Fruit fly (Drosophila melanogaster) whole organism, embryonic: Measurements from ENCODE around the gene Dph3.
A peak's percentile ranks its signal among the peaks of the same experiment; 100 is the strongest.

Experiments
- Adf1 ChIP-seq: fragments of 200-800 bp; sonication (Bioruptor generic); IDR thresholded peaks from 2 replicates; pipeline ENCODE4 v1.3.6; 2022; ENCODE audit warnings: missing biosample characterization, missing genetic modification characterization
- Aef1 ChIP-seq: fragments of 200-800 bp; sonication (Bioruptor generic); IDR thresholded peaks from 3 replicates; pipeline ENCODE4 v1.3.6; 2022; ENCODE audit warnings: missing biosample characterization, missing genetic modification characterization
- CG11085 ChIP-seq: fragments of 200-800 bp; sonication (Bioruptor generic); IDR thresholded peaks from 2 replicates; pipeline ENCODE4 v1.3.6; 2022; ENCODE audit warnings: missing biosample characterization, missing genetic modification characterization
- CG11247 ChIP-seq: fragments of 200-800 bp; sonication (Bioruptor generic); IDR thresholded peaks from 2 replicates; pipeline ENCODE4 v1.3.6; 2022; ENCODE audit warnings: missing biosample characterization, missing genetic modification characterization
- CG14710 ChIP-seq: fragments of 200-800 bp; sonication (Bioruptor generic); optimal IDR thresholded peaks from 3 replicates; lab custom pipeline; 2019; ENCODE audit warnings: missing biosample characterization, mild to moderate bottlenecking, missing genetic modification characterization, moderate library complexity
- CG14860 ChIP-seq: fragments of 200-800 bp; sonication (Bioruptor generic); IDR thresholded peaks from 3 replicates; pipeline ENCODE4 v1.3.6; 2022; ENCODE audit warnings: missing biosample characterization, missing genetic modification characterization; ENCODE audit not compliant: partially characterized antibody
- CG15073 ChIP-seq: fragments of 200-800 bp; sonication (Bioruptor generic); optimal IDR thresholded peaks from 2 replicates; lab custom pipeline; 2016; ENCODE audit warnings: missing biosample characterization, missing genetic modification characterization
- CG30431 ChIP-seq: fragments of 200-800 bp; sonication (Bioruptor generic); optimal IDR thresholded peaks from 2 replicates; lab custom pipeline; 2017; ENCODE audit warnings: missing biosample characterization, missing genetic modification characterization
- CG3163 ChIP-seq: fragments of 200-800 bp; sonication (Bioruptor generic); optimal IDR thresholded peaks from 3 replicates; lab custom pipeline; 2016; ENCODE audit warnings: missing biosample characterization, missing genetic modification characterization
- CG32772 ChIP-seq: fragments of 200-800 bp; sonication (Bioruptor generic); IDR thresholded peaks from 2 replicates; pipeline ENCODE4 v1.3.6; 2022; ENCODE audit warnings: missing biosample characterization, missing genetic modification characterization
- CG34422 ChIP-seq: fragments of 200-800 bp; sonication (Bioruptor generic); IDR thresholded peaks from 3 replicates; pipeline ENCODE4 v1.3.6; 2022; ENCODE audit warnings: missing biosample characterization, missing genetic modification characterization
- CG4617 ChIP-seq: fragments of 200-800 bp; sonication (Bioruptor generic); optimal IDR thresholded peaks from 3 replicates; lab custom pipeline; 2016; ENCODE audit warnings: missing biosample characterization, missing genetic modification characterization, borderline replicate concordance
- CG8290 ChIP-seq, 3 experiments: fragments of 200-800 bp; sonication (Bioruptor generic); optimal IDR thresholded peaks; 2 replicates each; lab custom pipeline; 2016 to 2019; ENCODE audit warnings: missing biosample characterization in 3 of 3, missing genetic modification characterization in 3 of 3, mild to moderate bottlenecking in 2 of 3, moderate library complexity in 1 of 3
- CkIIα-i1 ChIP-seq: fragments of 200-800 bp; sonication (Bioruptor generic); IDR thresholded peaks from 2 replicates; pipeline ENCODE4 v1.3.6; 2022; ENCODE audit warnings: missing biosample characterization, missing genetic modification characterization
- Deaf1 ChIP-seq: fragments of 200-800 bp; optimal IDR thresholded peaks from 3 replicates; lab custom pipeline; 2019; ENCODE audit warnings: missing biosample characterization, mild to moderate bottlenecking, missing genetic modification characterization, moderate library complexity
- Ets65A ChIP-seq: fragments of 200-800 bp; sonication (Bioruptor generic); peaks from one replicate; lab custom pipeline; 2016; ENCODE audit warnings: missing biosample characterization, missing genetic modification characterization
- Fer1 ChIP-seq: fragments of 200-800 bp; sonication (Bioruptor generic); optimal IDR thresholded peaks from 2 replicates; lab custom pipeline; 2017; ENCODE audit warnings: missing biosample characterization, mild to moderate bottlenecking, missing genetic modification characterization
- HLH54F ChIP-seq: fragments of 200-800 bp; sonication (Bioruptor generic); optimal IDR thresholded peaks from 3 replicates; lab custom pipeline; 2016; ENCODE audit warnings: missing biosample characterization, missing genetic modification characterization
- Lpt ChIP-seq: fragments of >200 bp; optimal IDR thresholded peaks from 2 replicates; lab custom pipeline; 2018; ENCODE audit warnings: missing biosample characterization, missing genetic modification characterization
- Nf-YB ChIP-seq: fragments of 200-800 bp; sonication (Bioruptor generic); optimal IDR thresholded peaks from 3 replicates; lab custom pipeline; 2019; ENCODE audit warnings: missing biosample characterization, mild to moderate bottlenecking, missing genetic modification characterization, moderate library complexity
- Nf-YC ChIP-seq: fragments of 200-800 bp; optimal IDR thresholded peaks from 3 replicates; lab custom pipeline; 2019; ENCODE audit warnings: missing biosample characterization, mild to moderate bottlenecking, missing genetic modification characterization, moderate library complexity
- Trl ChIP-seq, 3 experiments: fragments of >200 bp in 2 of 3; fragments of 200-800 bp in 1 of 3; sonication (Bioruptor generic) in 1 of 3; optimal IDR thresholded peaks; 2 replicates in 1 of 3; 3 replicates in 2 of 3; lab custom pipeline; 2016 to 2017; ENCODE audit warnings: missing biosample characterization in 1 of 3, missing genetic modification characterization in 1 of 3
- YL-1 ChIP-seq: fragments of 200-800 bp; sonication (Bioruptor generic); optimal IDR thresholded peaks from 3 replicates; lab custom pipeline; 2017; ENCODE audit warnings: missing biosample characterization, mild to moderate bottlenecking, missing genetic modification characterization
- ab ChIP-seq: fragments of 200-800 bp; sonication (Bioruptor generic); optimal IDR thresholded peaks from 2 replicates; lab custom pipeline; 2016; ENCODE audit warnings: missing biosample characterization, missing genetic modification characterization
- cg ChIP-seq: fragments of 200-800 bp; sonication (Bioruptor generic); optimal IDR thresholded peaks from 3 replicates; lab custom pipeline; 2019; ENCODE audit warnings: missing biosample characterization, mild to moderate bottlenecking, missing genetic modification characterization, moderate library complexity
- dimm ChIP-seq: fragments of 200-800 bp; sonication (Bioruptor generic); IDR thresholded peaks from 2 replicates; pipeline ENCODE4 v1.3.6; 2022; ENCODE audit warnings: missing biosample characterization, missing genetic modification characterization
- dmrt99B ChIP-seq: fragments of 200-800 bp; sonication (Bioruptor generic); optimal IDR thresholded peaks from 2 replicates; lab custom pipeline; 2018; ENCODE audit warnings: missing biosample characterization, mild to moderate bottlenecking, missing genetic modification characterization, moderate library complexity
- en ChIP-seq: fragments of 200-800 bp; sonication (Bioruptor generic); optimal IDR thresholded peaks from 2 replicates; lab custom pipeline; 2016; ENCODE audit warnings: missing biosample characterization, missing genetic modification characterization
- exex ChIP-seq: fragments of 200-800 bp; sonication (Bioruptor generic); optimal IDR thresholded peaks from 4 replicates; lab custom pipeline; 2018; ENCODE audit warnings: missing biosample characterization, mild to moderate bottlenecking, missing genetic modification characterization, moderate library complexity
- hb ChIP-seq: fragments of 200-800 bp; sonication (Bioruptor generic); IDR thresholded peaks from 3 replicates; pipeline ENCODE4 v1.3.6; 2022; ENCODE audit warnings: missing biosample characterization, missing genetic modification characterization; ENCODE audit not compliant: partially characterized antibody
- ind ChIP-seq: fragments of 200-800 bp; sonication (Bioruptor generic); optimal IDR thresholded peaks from 3 replicates; lab custom pipeline; 2016; ENCODE audit warnings: missing biosample characterization, missing genetic modification characterization
- lilli ChIP-seq: fragments of 200-800 bp; sonication (Bioruptor generic); optimal IDR thresholded peaks from 3 replicates; lab custom pipeline; 2016; ENCODE audit warnings: missing biosample characterization, missing genetic modification characterization
- org-1 ChIP-seq: fragments of 200-800 bp; sonication (Bioruptor generic); optimal IDR thresholded peaks from 2 replicates; lab custom pipeline; 2017; ENCODE audit warnings: missing biosample characterization, missing genetic modification characterization
- sd ChIP-seq: fragments of 200-800 bp; sonication (Bioruptor generic); optimal IDR thresholded peaks from 3 replicates; lab custom pipeline; 2018; ENCODE audit warnings: missing biosample characterization, mild to moderate bottlenecking, missing genetic modification characterization, moderate library complexity
- sima ChIP-seq: fragments of 200-800 bp; sonication (Bioruptor generic); optimal IDR thresholded peaks from 2 replicates; lab custom pipeline; 2016; ENCODE audit warnings: missing biosample characterization, missing genetic modification characterization
- vnd ChIP-seq: fragments of 200-800 bp; sonication (Bioruptor generic); IDR thresholded peaks from 3 replicates; pipeline ENCODE4 v1.3.6; 2022; ENCODE audit warnings: missing biosample characterization, missing genetic modification characterization; ENCODE audit not compliant: partially characterized antibody
- yki ChIP-seq: fragments of >200 bp; optimal IDR thresholded peaks from 3 replicates; lab custom pipeline; 2018
- z ChIP-seq: fragments of 200-800 bp; sonication (Bioruptor generic); IDR thresholded peaks from 3 replicates; pipeline ENCODE4 v1.3.6; 2022; ENCODE audit warnings: missing biosample characterization, missing genetic modification characterization

The Dph3 gene

DNA sequence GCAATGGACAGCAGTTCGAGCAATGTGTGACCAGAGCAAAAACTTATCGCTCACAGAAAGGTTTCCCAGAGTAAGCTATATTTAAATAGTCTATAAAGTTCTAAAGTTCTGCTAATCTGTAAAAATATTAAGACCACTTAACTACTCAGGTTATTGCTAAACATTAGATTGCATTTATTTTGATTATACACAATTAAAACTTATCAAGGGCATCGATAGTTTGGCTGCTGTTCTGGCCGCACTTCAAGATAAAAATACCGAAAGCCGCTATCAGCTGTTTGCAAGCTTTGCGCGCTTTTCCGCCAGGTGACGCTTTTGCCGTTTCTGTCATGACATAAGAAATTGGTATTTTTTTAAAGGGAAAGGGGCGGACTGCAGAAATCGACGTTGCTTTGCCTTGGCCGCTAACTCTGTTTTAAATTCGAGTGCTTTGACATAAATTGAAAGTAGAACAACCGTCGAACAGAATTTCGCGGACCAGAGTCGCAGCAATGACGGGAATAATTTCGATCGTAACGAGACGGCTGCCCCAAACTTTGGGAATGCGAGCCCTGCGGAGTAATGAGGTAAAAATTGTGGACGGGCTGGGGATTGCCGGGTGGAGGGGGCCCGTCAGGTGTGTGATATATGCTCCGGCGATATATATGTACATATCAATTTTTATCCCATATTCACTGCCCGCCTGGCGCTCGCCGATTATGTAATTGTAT, 12.4 kb downstream of the Dph3 start, which contains the start of the genes CG17734 and CG5214 (continued):
- TF ChIP-seq lilli (GFP tag; lab: Kevin White, UChicago) (peak; percentile 48), CG14860 (GFP tag; lab: Robert Waterston, UW) (peak; percentile 69; the same call in 2 of the 3 replicates), hb (GFP tag; lab: Robert Waterston, UW) (peak; percentile 30; the same call in 1 of the 3 replicates), CG4617 (GFP tag; lab: Kevin White, UChicago) (peak; percentile 49)

DNA sequence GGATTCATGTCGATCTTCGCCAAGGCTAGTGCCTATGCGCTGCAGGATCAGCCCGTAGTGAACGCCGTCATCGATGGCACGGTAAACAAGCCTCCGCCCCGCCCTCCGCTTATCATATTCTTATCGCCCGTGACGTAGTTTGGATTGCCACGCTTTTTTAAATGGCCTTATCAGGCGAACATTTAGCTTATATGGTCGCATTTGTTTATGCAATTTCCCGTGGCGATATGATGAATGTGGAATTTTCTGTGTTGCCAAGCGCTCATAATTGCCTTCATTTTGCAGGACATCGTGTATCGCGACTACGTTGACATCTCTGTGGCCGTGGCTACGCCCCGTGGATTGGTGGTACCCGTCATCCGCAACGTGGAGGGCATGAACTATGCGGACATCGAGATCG, 14.1 kb downstream of the Dph3 start:
- no peak for TF ChIP-seq ind
- TF ChIP-seq HLH54F (GFP tag; lab: Kevin White, UChicago): no peak
- TF ChIP-seq CG11247: no peak
- TF ChIP-seq exex: peak; percentile 63
- TF ChIP-seq Lpt (GFP tag; lab: Kevin White, UChicago): no peak

DNA sequence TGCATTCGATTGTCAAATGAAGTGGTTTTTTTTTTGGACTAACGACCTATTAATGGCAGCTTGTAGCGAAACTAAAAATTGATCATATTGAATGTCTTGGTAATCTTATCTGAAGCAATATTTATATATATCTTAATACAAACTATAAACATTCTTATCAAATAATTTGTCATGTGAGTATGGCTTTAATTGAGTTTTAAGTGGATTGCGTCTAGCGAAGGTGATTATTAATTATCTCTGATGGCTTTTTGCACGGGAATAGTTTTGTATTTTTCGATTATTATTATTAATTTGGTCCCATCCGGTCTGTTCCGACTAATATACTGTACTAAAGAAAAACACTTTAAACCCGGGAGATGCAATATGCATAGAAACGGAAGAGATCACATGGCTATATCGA, 15.2 kb downstream of the Dph3 start:
- TF ChIP-seq exex (peak; percentile 95), CG30431 (GFP tag; lab: Kevin White, UChicago) (no peak), CG11085 (GFP tag; lab: Robert Waterston, UW) (no peak)

DNA sequence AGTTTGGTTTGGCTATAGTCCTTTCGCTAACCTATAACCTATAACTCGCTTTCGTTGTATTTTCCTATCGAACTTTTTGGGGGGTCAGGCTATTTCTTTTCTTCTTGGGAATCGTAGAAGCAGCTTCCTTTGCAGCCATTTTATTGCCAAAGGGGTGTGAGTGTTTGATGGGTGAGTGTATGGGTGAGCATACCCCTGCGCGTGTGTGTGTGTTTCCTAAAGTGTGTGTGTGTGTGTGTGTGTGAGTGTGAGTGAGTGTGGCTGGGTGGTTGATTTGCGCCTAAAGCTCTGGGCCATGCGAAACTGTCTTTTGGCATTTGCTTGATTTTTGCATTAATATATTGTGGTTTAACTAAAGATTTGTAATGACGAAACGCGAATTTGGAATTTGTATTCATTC, 22.1 kb downstream of the Dph3 start:
- TF ChIP-seq CG3163 (GFP tag; lab: Kevin White, UChicago): no peak
- no peak for TF ChIP-seq dmrt99B (tag; lab: Kevin White, UChicago)
- TF ChIP-seq Nf-YC: peak; percentile 66
- TF ChIP-seq CG32772 (GFP tag; lab: Robert Waterston, UW): no peak
- no peak for TF ChIP-seq CG14710
- peak; percentile 10 for TF ChIP-seq Ets65A (GFP tag; lab: Kevin White, UChicago)
- no peak for TF ChIP-seq Aef1 (GFP tag; lab: Robert Waterston, UW)
- TF ChIP-seq vnd (GFP tag; lab: Robert Waterston, UW): no peak
- peak; percentile 68 for TF ChIP-seq cg (GFP tag; lab: Kevin White, UChicago)
- no peak for TF ChIP-seq CG34422 (GFP tag; lab: Robert Waterston, UW)
- TF ChIP-seq Nf-YB (GFP tag; lab: Kevin White, UChicago): peak; percentile 33
- TF ChIP-seq org-1 (GFP tag; lab: Kevin White, UChicago): no peak
- no peak for TF ChIP-seq en (GFP tag; lab: Kevin White, UChicago)
- no peak for TF ChIP-seq CG15073 (GFP tag; lab: Kevin White, UChicago)
- no peak for TF ChIP-seq YL-1 (GFP tag; lab: Kevin White, UChicago)

DNA sequence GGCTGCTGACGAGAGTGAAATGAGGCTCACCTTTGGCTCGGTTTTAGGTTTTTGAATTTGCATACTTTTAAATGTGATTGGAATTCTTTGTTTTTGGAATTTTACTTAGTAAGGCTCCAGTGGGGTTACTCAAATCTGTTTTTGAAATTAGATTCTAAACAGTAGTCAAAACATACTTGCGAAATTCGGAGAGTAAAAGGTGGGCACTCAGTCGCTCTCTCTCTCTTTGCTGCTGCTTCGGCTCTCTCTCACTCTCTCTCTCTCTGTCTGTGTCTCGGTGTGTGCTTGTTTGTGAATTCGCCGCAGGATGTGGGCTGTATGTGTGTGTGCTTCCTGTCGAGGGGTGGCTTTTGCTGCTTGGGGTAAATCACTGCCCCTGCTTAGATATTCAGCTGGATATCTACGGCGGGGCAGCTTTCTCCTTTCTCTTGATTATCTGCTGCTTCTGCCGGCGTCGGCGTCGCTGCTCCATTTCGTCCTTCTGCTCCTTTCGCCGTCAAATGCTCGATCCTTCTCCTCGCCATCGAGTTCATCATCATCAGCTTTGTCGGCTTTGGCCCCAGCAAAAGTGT, 22.8 kb downstream of the Dph3 start:
- TF ChIP-seq Fer1 (GFP tag; lab: Kevin White, UChicago) (no peak), yki (lab: Kevin White, UChicago) (peak; percentile 79), Ets65A (GFP tag; lab: Kevin White, UChicago) (peak; percentile 63), Nf-YB (GFP tag; lab: Kevin White, UChicago) (peak; percentile 82), z (GFP tag; lab: Robert Waterston, UW) (0 out of 3 replicates have a peak, but pooled peaks have one; percentile 6), sima (GFP tag; lab: Kevin White, UChicago) (no peak), Trl (optimal IDR thresholded peaks at IDR 0.05; lab: Kevin White, UChicago) (peak; percentile 79 to 85), Trl (GFP tag; optimal IDR thresholded peaks at IDR 0.05; lab: Kevin White, UChicago) (no peak), CG8290 (GFP tag; optimal IDR thresholded peaks at IDR 0.05; lab: Kevin White, UChicago) (no peak), CG8290 (tag; optimal IDR thresholded peaks at IDR 0.05; lab: Kevin White, UChicago) (no peak), ab (GFP tag; lab: Kevin White, UChicago) (no peak), Deaf1 (peak; percentile 81), sd (no peak), dimm (GFP tag; lab: Robert Waterston, UW) (no peak), cg (GFP tag; lab: Kevin White, UChicago) (peak; percentile 57), CkIIα-i1 (GFP tag; lab: Robert Waterston, UW) (no peak), Adf1 (GFP tag; lab: Robert Waterston, UW) (peak; percentile 86), Nf-YC (peak; percentile 90)
